Worm (Caenorhabditis elegans) whole organism, late embryonic: ENCODE results near the gene CD4.8.

Source experiments
- ama-1 ChIP-seq: fragments of 150-350 bp; optimal IDR thresholded peaks from 2 replicates; lab custom pipeline; 2014
- ceh-18 ChIP-seq: sonication (generic microtip); optimal IDR thresholded peaks from 2 replicates; lab custom pipeline; 2016; ENCODE audit warnings: missing genetic modification characterization, missing compliant biosample characterization
- ceh-19 ChIP-seq: fragments of 200-800 bp; sonication (Bioruptor generic); optimal IDR thresholded peaks from 2 replicates; lab custom pipeline; 2018; ENCODE audit warnings: mild to moderate bottlenecking, missing genetic modification characterization, missing compliant biosample characterization
- elt-2 ChIP-seq: sonication (generic microtip); optimal IDR thresholded peaks from 2 replicates; lab custom pipeline; 2016; ENCODE audit warnings: missing genetic modification reagents, missing genetic modification characterization, missing compliant biosample characterization
- elt-4 ChIP-seq: sonication (generic microtip); optimal IDR thresholded peaks from 2 replicates; lab custom pipeline; 2016; ENCODE audit warnings: missing genetic modification characterization, missing compliant biosample characterization
- eyg-1 ChIP-seq: sonication (generic microtip); optimal IDR thresholded peaks from 2 replicates; lab custom pipeline; 2016; ENCODE audit warnings: missing genotype, missing genetic modification characterization, missing compliant biosample characterization
- fkh-10 ChIP-seq: fragments of 150-350 bp; optimal IDR thresholded peaks from 2 replicates; lab custom pipeline; 2014; ENCODE audit warnings: missing biosample characterization, missing genetic modification reagents, missing genetic modification characterization
- nhr-11 ChIP-seq: fragments of 150-350 bp; optimal IDR thresholded peaks from 2 replicates; lab custom pipeline; 2014; ENCODE audit warnings: missing biosample characterization, missing genetic modification characterization
- pat-9 ChIP-seq: fragments of 200-800 bp; sonication (Bioruptor generic); optimal IDR thresholded peaks from 2 replicates; lab custom pipeline; 2018; ENCODE audit warnings: mild to moderate bottlenecking, missing genetic modification characterization, moderate library complexity, missing compliant biosample characterization
- pha-2 ChIP-seq: sonication (generic microtip); optimal IDR thresholded peaks from 2 replicates; lab custom pipeline; 2017; ENCODE audit warnings: mild to moderate bottlenecking, missing genetic modification characterization, missing compliant biosample characterization
- pha-4 ChIP-seq: fragments of 150-350 bp; optimal IDR thresholded peaks from 2 replicates; lab custom pipeline; 2018; ENCODE audit warnings: missing biosample characterization, missing genetic modification reagents, missing genetic modification characterization
- tbx-7 ChIP-seq: sonication (generic microtip); optimal IDR thresholded peaks from 2 replicates; lab custom pipeline; 2016; ENCODE audit warnings: missing genotype, missing genetic modification characterization, missing compliant biosample characterization
- unc-55 ChIP-seq: sonication (generic microtip); optimal IDR thresholded peaks from 2 replicates; lab custom pipeline; 2017; ENCODE audit warnings: missing biosample characterization, missing genetic modification reagents, missing genetic modification characterization
- zip-5 ChIP-seq: sonication (generic microtip); optimal IDR thresholded peaks from 2 replicates; lab custom pipeline; 2016; ENCODE audit warnings: missing genetic modification characterization, missing compliant biosample characterization

- no peak for TF ChIP-seq unc-55
- TF ChIP-seq nhr-11 (tag; lab: Kevin White, UChicago), result no peak
- TF ChIP-seq zip-5, result no peak
- TF ChIP-seq fkh-10, result no peak
- TF ChIP-seq eyg-1, result no peak
- TF ChIP-seq elt-2 (tag; lab: Kevin White, UChicago), result no peak
- no peak for TF ChIP-seq tbx-7 (tag; lab: Kevin White, UChicago)
- TF ChIP-seq pha-4 (tag; lab: Kevin White, UChicago), result no peak
- TF ChIP-seq ama-1, result no peak
- no peak for TF ChIP-seq elt-4 (tag; lab: Kevin White, UChicago)
- TF ChIP-seq pha-2, result no peak
- no peak for TF ChIP-seq pat-9 (tag; lab: Kevin White, UChicago)
- TF ChIP-seq ceh-18 (tag; lab: Kevin White, UChicago), result no peak
- TF ChIP-seq ceh-19 (GFP tag; lab: Kevin White, UChicago), result no peak
Observed at ce11 chrV:5610186-5610585, 9.0 kb upstream of the CD4.8 start.
